Fruit fly (Drosophila melanogaster) whole organism, adult: ENCODE measurements around the gene Hr39.

Source experiments
- CG11617 ChIP-seq: fragments of 200-800 bp; sonication (Bioruptor generic); optimal IDR thresholded peaks from 2 replicates; lab custom pipeline; 2017; ENCODE audit warnings: mild to moderate bottlenecking, missing biosample characterization, missing genetic modification reagents, missing genetic modification characterization
- CG12768 ChIP-seq: fragments of 200-800 bp; sonication (Bioruptor generic); optimal IDR thresholded peaks from 2 replicates; lab custom pipeline; 2017; ENCODE audit warnings: missing biosample characterization, missing genetic modification characterization, mild to moderate bottlenecking, moderate library complexity, missing genetic modification reagents
- CG14711 ChIP-seq: fragments of 200-800 bp; sonication (Bioruptor generic); optimal IDR thresholded peaks from 2 replicates; lab custom pipeline; 2018; ENCODE audit warnings: missing biosample characterization, mild to moderate bottlenecking, missing genetic modification characterization, moderate library complexity
- CG1620 ChIP-seq: fragments of 200-800 bp; sonication (Bioruptor generic); optimal IDR thresholded peaks from 2 replicates; lab custom pipeline; 2016; ENCODE audit warnings: missing biosample characterization, missing genetic modification characterization
- CG33017 ChIP-seq: fragments of 200-800 bp; sonication (Bioruptor generic); optimal IDR thresholded peaks from 2 replicates; lab custom pipeline; 2018; ENCODE audit warnings: missing biosample characterization, mild to moderate bottlenecking, missing genetic modification characterization, moderate library complexity
- CG5204 ChIP-seq: fragments of 200-800 bp; sonication (Bioruptor generic); optimal IDR thresholded peaks from 2 replicates; lab custom pipeline; 2016; ENCODE audit warnings: missing biosample characterization, missing genetic modification characterization
- CG7045 ChIP-seq: fragments of 200-800 bp; sonication (Bioruptor generic); optimal IDR thresholded peaks from 2 replicates; lab custom pipeline; 2017; ENCODE audit warnings: missing biosample characterization, mild to moderate bottlenecking, missing genetic modification characterization
- CG7101 ChIP-seq: fragments of 200-800 bp; sonication (Bioruptor generic); optimal IDR thresholded peaks from 2 replicates; lab custom pipeline; 2018; ENCODE audit warnings: missing biosample characterization, mild to moderate bottlenecking, missing genetic modification characterization, moderate library complexity
- Clk ChIP-seq: fragments of 200-800 bp; sonication (Bioruptor generic); optimal IDR thresholded peaks from 2 replicates; lab custom pipeline; 2017; ENCODE audit warnings: missing biosample characterization, missing genetic modification characterization
- Crg-1 ChIP-seq: fragments of 200-800 bp; sonication (Bioruptor generic); optimal IDR thresholded peaks from 2 replicates; lab custom pipeline; 2016; ENCODE audit warnings: missing biosample characterization, missing genetic modification characterization
- Hr96 ChIP-seq: fragments of 200-800 bp; sonication (Bioruptor generic); optimal IDR thresholded peaks from 2 replicates; lab custom pipeline; 2016; ENCODE audit warnings: missing biosample characterization, missing genetic modification characterization
- Mnt ChIP-seq: fragments of 200-800 bp; sonication (Bioruptor generic); optimal IDR thresholded peaks from 2 replicates; lab custom pipeline; 2016; ENCODE audit warnings: missing biosample characterization, mild to moderate bottlenecking, missing genetic modification characterization
- bab1 ChIP-seq: fragments of 200-800 bp; sonication (Bioruptor generic); optimal IDR thresholded peaks from 3 replicates; lab custom pipeline; 2019; ENCODE audit warnings: missing biosample characterization, mild to moderate bottlenecking, missing genetic modification characterization, moderate library complexity
- cic ChIP-seq: fragments of 200-800 bp; sonication (Bioruptor generic); optimal IDR thresholded peaks from 2 replicates; lab custom pipeline; 2017; ENCODE audit warnings: missing biosample characterization, mild to moderate bottlenecking, missing genetic modification characterization, moderate library complexity
- cnc ChIP-seq, 2 experiments: fragments of >200 bp; optimal IDR thresholded peaks; 2 replicates each; lab custom pipeline; 2017
- kay ChIP-seq: fragments of 200-800 bp; sonication (Bioruptor generic); peaks from one replicate; lab custom pipeline; 2016; ENCODE audit warnings: missing biosample characterization, missing genetic modification characterization, borderline replicate concordance
- ovo ChIP-seq: fragments of 200-800 bp; sonication (Bioruptor generic); optimal IDR thresholded peaks from 2 replicates; lab custom pipeline; 2016; ENCODE audit warnings: missing biosample characterization, missing genetic modification characterization
- pad ChIP-seq: fragments of 200-800 bp; sonication (Bioruptor generic); optimal IDR thresholded peaks from 3 replicates; lab custom pipeline; 2017; ENCODE audit warnings: missing biosample characterization, missing genetic modification characterization, mild to moderate bottlenecking, moderate library complexity, missing genetic modification reagents
- tj ChIP-seq: fragments of 200-800 bp; sonication (Bioruptor generic); optimal IDR thresholded peaks from 3 replicates; lab custom pipeline; 2017; ENCODE audit warnings: missing biosample characterization, mild to moderate bottlenecking, missing genetic modification characterization, moderate library complexity
- toe ChIP-seq: fragments of 200-800 bp; sonication (Bioruptor generic); optimal IDR thresholded peaks from 2 replicates; lab custom pipeline; 2016; ENCODE audit warnings: missing biosample characterization, missing genetic modification characterization

The Hr39 gene

dm6 chr2L:21289101-21289500, 52.1 kb downstream of the Hr39 start:
- no peak for TF ChIP-seq CG5204 (GFP tag; lab: Kevin White, UChicago)
- TF ChIP-seq tj (GFP tag; lab: Kevin White, UChicago), result peak; percentile 95

DNA sequence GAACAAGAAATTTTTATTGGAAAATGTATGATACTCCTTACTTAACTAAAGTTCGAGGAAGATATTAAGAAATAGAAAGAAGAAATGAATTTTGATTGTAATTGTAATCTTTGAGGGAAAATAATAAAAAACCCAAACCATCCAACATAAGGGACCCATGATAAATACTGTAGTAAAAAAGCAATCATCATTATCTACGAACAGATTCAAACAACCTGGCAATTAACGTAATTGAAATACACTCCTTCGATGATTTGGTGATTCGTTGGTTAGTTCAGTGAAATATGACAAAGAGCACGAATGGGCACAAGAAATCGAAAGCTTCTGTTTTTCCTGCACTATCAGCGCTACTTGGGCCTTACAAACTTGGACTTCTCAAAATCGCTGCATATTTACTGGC, 53.4 kb downstream of the Hr39 start, which contains the start of gene Gr39a:
Gene Gr39a, plus strand, starts transcription at position 301 of the 400 bp plus-strand sequence.
- TF ChIP-seq cnc (optimal IDR thresholded peaks at IDR 0.05; lab: Kevin White, UChicago) (no peak), CG1620 (GFP tag; lab: Kevin White, UChicago) (no peak), Clk (GFP tag; lab: Kevin White, UChicago) (no peak), CG12768 (GFP tag; lab: Kevin White, UChicago) (no peak)

DNA sequence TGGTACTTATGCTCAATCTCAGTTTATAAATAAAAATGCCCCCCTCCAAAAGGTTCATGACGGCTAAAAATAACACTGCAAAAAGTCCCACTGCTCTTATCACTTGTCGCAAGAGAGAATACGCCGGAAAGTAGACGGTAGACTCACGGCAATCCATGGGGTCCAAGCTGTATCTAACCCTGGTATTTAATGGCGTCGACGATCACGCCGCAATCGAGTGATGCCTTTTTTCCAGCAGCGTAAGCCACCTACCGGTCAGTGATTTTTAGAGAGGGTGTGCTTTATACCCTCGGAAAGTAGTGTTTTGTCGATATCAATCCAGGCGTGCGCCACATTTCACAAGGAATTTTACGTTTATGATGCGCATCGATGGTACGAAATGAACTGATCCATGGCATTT, 62.5 kb downstream of the Hr39 start:
- TF ChIP-seq pad (GFP tag; lab: Kevin White, UChicago) (no peak), CG1620 (GFP tag; lab: Kevin White, UChicago) (no peak), CG14711 (tag; lab: Kevin White, UChicago) (no peak), bab1 (no peak), Clk (GFP tag; lab: Kevin White, UChicago) (no peak), Crg-1 (no peak), cnc (optimal IDR thresholded peaks at IDR 0.05; lab: Kevin White, UChicago) (no peak), toe (GFP tag; lab: Kevin White, UChicago) (no peak), CG33017 (tag; lab: Kevin White, UChicago) (no peak)

DNA sequence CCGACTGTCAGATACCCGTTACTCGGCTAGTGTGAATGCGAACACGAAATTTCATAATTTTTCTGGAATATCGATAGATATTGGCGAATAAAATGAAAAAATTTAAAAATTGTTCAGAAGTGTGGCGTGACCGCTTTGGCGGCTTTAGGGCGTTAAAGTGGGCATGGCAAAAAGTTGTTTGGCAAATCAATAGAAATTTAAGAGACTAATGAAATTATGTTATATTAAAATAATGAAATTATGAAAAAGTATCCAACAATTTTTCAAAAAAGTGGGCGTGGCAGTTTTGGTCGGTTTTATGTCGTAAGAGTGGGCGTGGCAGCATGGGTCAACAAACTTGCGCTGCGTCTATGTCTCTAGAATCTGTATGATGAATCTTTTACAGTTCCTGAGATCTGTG, 65.0 kb downstream of the Hr39 start:
- no peak for TF ChIP-seq pad (GFP tag; lab: Kevin White, UChicago)
- TF ChIP-seq kay (GFP tag; lab: Kevin White, UChicago), result peak; percentile 76

DNA sequence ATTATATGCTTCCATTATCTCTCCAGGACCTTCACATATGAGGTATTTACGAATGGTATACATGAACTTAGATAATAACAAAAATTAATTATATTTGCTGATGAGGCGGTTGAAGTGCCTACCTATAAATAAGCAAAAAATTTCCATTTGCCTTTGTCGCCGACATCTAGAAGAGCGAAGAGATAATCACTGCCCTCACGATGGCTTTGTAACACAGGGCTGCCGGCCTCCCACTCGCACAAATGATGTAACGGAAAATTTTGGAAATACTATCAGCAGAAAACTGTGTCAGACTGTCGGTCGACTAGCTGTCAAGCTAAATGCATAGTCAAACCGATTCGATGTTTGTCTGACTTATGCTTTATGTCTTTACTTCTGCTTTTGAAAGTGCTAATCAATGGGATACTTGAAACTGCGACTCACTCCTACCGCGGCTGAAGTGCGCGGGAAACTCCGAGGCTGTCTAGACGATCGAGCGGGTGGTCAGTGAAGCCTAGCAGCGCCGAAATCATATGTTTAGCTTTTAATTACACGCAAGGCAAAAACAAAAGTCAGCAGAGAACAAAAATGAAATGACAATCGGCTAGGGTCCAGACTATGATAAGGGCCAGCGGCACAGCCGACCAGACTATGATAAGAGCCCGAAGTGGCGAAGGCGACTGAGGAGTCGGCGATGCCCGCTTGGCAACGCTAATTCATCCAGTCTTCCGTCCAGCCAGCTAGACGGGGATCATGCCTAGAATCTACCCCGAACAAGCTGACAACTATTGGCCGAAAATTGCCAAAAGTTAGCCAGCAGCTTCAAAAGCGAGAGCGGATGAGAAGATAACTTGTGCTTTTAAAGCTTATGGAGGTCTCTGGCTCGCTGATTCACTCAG, 66.8 kb downstream of the Hr39 start:
- TF ChIP-seq tj (GFP tag; lab: Kevin White, UChicago), result no peak
- no peak for TF ChIP-seq CG33017 (tag; lab: Kevin White, UChicago)
- TF ChIP-seq Hr96, result no peak
- no peak for TF ChIP-seq CG12768 (GFP tag; lab: Kevin White, UChicago)
- no peak for TF ChIP-seq kay (GFP tag; lab: Kevin White, UChicago)
- no peak for TF ChIP-seq ovo
- no peak for TF ChIP-seq toe (GFP tag; lab: Kevin White, UChicago)
- no peak for TF ChIP-seq CG11617
- no peak for TF ChIP-seq CG14711 (tag; lab: Kevin White, UChicago)

DNA sequence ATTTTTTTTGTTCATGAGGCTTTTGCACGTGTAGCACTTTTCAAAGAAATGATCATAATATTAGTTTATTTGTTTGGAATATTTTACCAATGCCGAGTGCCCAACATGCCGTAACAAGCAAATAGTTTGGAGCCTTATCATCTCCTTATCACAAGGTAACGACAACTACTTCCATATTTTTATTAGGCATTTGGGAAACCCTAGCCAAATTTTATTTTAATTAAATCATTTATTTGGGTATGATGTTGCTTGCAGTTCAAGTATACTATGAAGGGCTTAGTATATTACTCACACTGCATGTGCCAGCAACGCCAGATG, 67.4 kb downstream of the Hr39 start:
- TF ChIP-seq tj (GFP tag; lab: Kevin White, UChicago) (no peak), CG12768 (GFP tag; lab: Kevin White, UChicago) (no peak), CG1620 (GFP tag; lab: Kevin White, UChicago) (no peak), cic (no peak)

- TF ChIP-seq Mnt (GFP tag; lab: Kevin White, UChicago), result peak; percentile 43
- no peak for TF ChIP-seq Hr96
- no peak for TF ChIP-seq CG7045 (GFP tag; lab: Kevin White, UChicago)
- TF ChIP-seq CG1620 (GFP tag; lab: Kevin White, UChicago), result peak; percentile 10
- no peak for TF ChIP-seq pad (GFP tag; lab: Kevin White, UChicago)
- TF ChIP-seq Crg-1, result no peak
- no peak for TF ChIP-seq cnc (optimal IDR thresholded peaks at IDR 0.05; lab: Kevin White, UChicago)
- TF ChIP-seq CG5204 (GFP tag; lab: Kevin White, UChicago), result no peak
- TF ChIP-seq CG7101 (tag; lab: Kevin White, UChicago), result no peak
- TF ChIP-seq CG11617, result no peak
- no peak for TF ChIP-seq CG12768 (GFP tag; lab: Kevin White, UChicago)
- no peak for TF ChIP-seq cic
- TF ChIP-seq bab1, result peak; percentile 6
- TF ChIP-seq kay (GFP tag; lab: Kevin White, UChicago), result no peak
- peak; percentile 100 for TF ChIP-seq tj (GFP tag; lab: Kevin White, UChicago)
- no peak for TF ChIP-seq Clk (GFP tag; lab: Kevin White, UChicago)
- peak; percentile 56 for TF ChIP-seq CG14711 (tag; lab: Kevin White, UChicago)
- no peak for TF ChIP-seq ovo
- TF ChIP-seq toe (GFP tag; lab: Kevin White, UChicago), result no peak
- TF ChIP-seq CG33017 (tag; lab: Kevin White, UChicago), result no peak
Observed at dm6 chr2L:21307795-21308426, 70.9 kb downstream of the Hr39 start.
